Worm (Caenorhabditis elegans) whole organism, L4 larva: ENCODE data around the gene aagr-2.
A peak's percentile ranks its signal among the peaks of the same experiment; 100 is the strongest.

Experiments used
- Y105C5A.15 ChIP-seq: fragments of 200-800 bp; sonication (Bioruptor generic); IDR thresholded peaks from 2 replicates; pipeline ENCODE4 v1.3.6; 2022; ENCODE audit warnings: missing genetic modification characterization, missing compliant biosample characterization
- Y5F2A.4 ChIP-seq: fragments of 200-800 bp; sonication (Bioruptor generic); optimal IDR thresholded peaks from 2 replicates; lab custom pipeline; 2018; ENCODE audit warnings: mild to moderate bottlenecking, missing genetic modification characterization, missing compliant biosample characterization
- Y75B8A.6 ChIP-seq: fragments of 200-800 bp; sonication (Bioruptor generic); IDR thresholded peaks from 2 replicates; pipeline ENCODE4 v1.3.6; 2022; ENCODE audit warnings: missing genetic modification reagents, missing genetic modification characterization, missing compliant biosample characterization
- ZK337.2 ChIP-seq: fragments of 200-800 bp; sonication (Bioruptor generic); IDR thresholded peaks from 2 replicates; pipeline ENCODE4 v1.3.6; 2022; ENCODE audit warnings: missing genetic modification reagents, missing genetic modification characterization, missing compliant biosample characterization
- aha-1 ChIP-seq: fragments of 150-350 bp; peaks from one replicate; lab custom pipeline; 2014; ENCODE audit warnings: missing biosample characterization, missing genetic modification characterization
- ama-1 ChIP-seq: fragments of 150-350 bp; optimal IDR thresholded peaks from 2 replicates; lab custom pipeline; 2014; ENCODE audit warnings: inconsistent platforms, mixed read lengths
- ceh-20 ChIP-seq: fragments of 200-800 bp; sonication (Bioruptor generic); IDR thresholded peaks from 2 replicates; pipeline ENCODE4 v1.3.6; 2022; ENCODE audit warnings: missing genetic modification reagents, missing genetic modification characterization, missing compliant biosample characterization
- ceh-44 ChIP-seq: fragments of 200-800 bp; sonication (Bioruptor generic); IDR thresholded peaks from 2 replicates; pipeline ENCODE4 v1.3.6; 2022; ENCODE audit warnings: missing genetic modification reagents, missing genetic modification characterization, missing compliant biosample characterization
- ctbp-1 ChIP-seq: fragments of 200-800 bp; sonication (Bioruptor generic); IDR thresholded peaks from 2 replicates; pipeline ENCODE4 v1.3.6; 2022; ENCODE audit warnings: missing genetic modification reagents, missing genetic modification characterization, missing compliant biosample characterization
- dmd-6 ChIP-seq: fragments of 200-800 bp; sonication (Bioruptor generic); IDR thresholded peaks from 2 replicates; pipeline ENCODE4 v1.3.6; 2022; ENCODE audit warnings: missing genetic modification reagents, missing genetic modification characterization, missing compliant biosample characterization
- dmd-8 ChIP-seq: fragments of 200-800 bp; sonication (Bioruptor generic); IDR thresholded peaks from 2 replicates; pipeline ENCODE4 v1.3.6; 2022; ENCODE audit warnings: missing genetic modification characterization, missing compliant biosample characterization
- dmd-9 ChIP-seq: fragments of 200-800 bp; sonication (Bioruptor generic); IDR thresholded peaks from 2 replicates; pipeline ENCODE4 v1.3.6; 2022; ENCODE audit warnings: missing genetic modification reagents, missing genetic modification characterization, missing compliant biosample characterization
- dpl-1 ChIP-seq: fragments of 150-350 bp; optimal IDR thresholded peaks from 2 replicates; lab custom pipeline; 2014; ENCODE audit warnings: missing biosample characterization, missing genetic modification reagents, missing genetic modification characterization
- egl-43 ChIP-seq: fragments of 200-800 bp; sonication (Bioruptor generic); IDR thresholded peaks from 2 replicates; pipeline ENCODE4 v1.3.6; 2022; ENCODE audit warnings: missing genetic modification reagents, missing genetic modification characterization, missing compliant biosample characterization
- hif-1 ChIP-seq, 2 experiments: sonication (generic microtip); optimal IDR thresholded peaks; 2 replicates each; lab custom pipeline; 2016 to 2017; ENCODE audit warnings: missing compliant biosample characterization in 2 of 2, missing genetic modification characterization in 2 of 2, missing genetic modification reagents in 2 of 2, missing genotype in 2 of 2, mild to moderate bottlenecking in 1 of 2
- hlh-11 ChIP-seq: fragments of 200-800 bp; sonication (Bioruptor generic); optimal IDR thresholded peaks from 2 replicates; lab custom pipeline; 2018; ENCODE audit warnings: mild to moderate bottlenecking, missing genetic modification characterization, missing compliant biosample characterization
- hlh-30 ChIP-seq: sonication (generic microtip); optimal IDR thresholded peaks from 2 replicates; lab custom pipeline; 2017; ENCODE audit warnings: antibody characterized with exemption, mild to moderate bottlenecking, missing genetic modification characterization, missing compliant biosample characterization; ENCODE audit not compliant: insufficient read depth
- lin-1 ChIP-seq: fragments of 200-800 bp; sonication (Bioruptor generic); IDR thresholded peaks from 2 replicates; pipeline ENCODE4 v1.3.6; 2022; ENCODE audit warnings: missing genetic modification reagents, missing genetic modification characterization, missing compliant biosample characterization
- lin-13 ChIP-seq: fragments of 150-350 bp; optimal IDR thresholded peaks from 2 replicates; lab custom pipeline; 2014; ENCODE audit warnings: missing biosample characterization, missing genetic modification reagents, missing genetic modification characterization
- lin-15B ChIP-seq: fragments of 150-350 bp; sonication (generic microtip); optimal IDR thresholded peaks from 3 replicates; lab custom pipeline; 2014; ENCODE audit warnings: missing biosample characterization, missing genetic modification characterization
- lin-29 ChIP-seq: fragments of 200-800 bp; sonication (Bioruptor generic); IDR thresholded peaks from 2 replicates; pipeline ENCODE4 v1.3.6; 2022; ENCODE audit warnings: missing genetic modification reagents, missing genetic modification characterization, missing compliant biosample characterization
- lsy-2 ChIP-seq, 2 experiments: fragments of 150-350 bp in 1 of 2; sonication (generic microtip) in 1 of 2; optimal IDR thresholded peaks; 2 replicates each; lab custom pipeline; 2014 to 2017; ENCODE audit warnings: missing biosample characterization in 2 of 2, missing genetic modification characterization in 2 of 2
- madf-5 ChIP-seq, 2 experiments: fragments of 200-800 bp; sonication (Bioruptor generic); IDR thresholded peaks; 2 replicates each; pipeline ENCODE4 v1.3.6; 2022; ENCODE audit warnings: missing compliant biosample characterization in 2 of 2, missing genetic modification characterization in 2 of 2
- mdl-1 ChIP-seq, 2 experiments: fragments of 150-350 bp in 1 of 2; sonication (generic microtip) in 1 of 2; optimal IDR thresholded peaks; 2 replicates each; lab custom pipeline; 2014 to 2017; ENCODE audit warnings: missing biosample characterization in 2 of 2, missing genetic modification characterization in 2 of 2
- mep-1 ChIP-seq: fragments of 150-350 bp; sonication (generic microtip); optimal IDR thresholded peaks from 3 replicates; lab custom pipeline; 2014; ENCODE audit warnings: missing biosample characterization, missing genetic modification characterization
- mes-2 ChIP-seq: sonication (generic microtip); optimal IDR thresholded peaks from 2 replicates; lab custom pipeline; 2016; ENCODE audit warnings: missing genotype, mild to moderate bottlenecking, missing genetic modification characterization, missing compliant biosample characterization; ENCODE audit not compliant: poor library complexity, severe bottlenecking
- mxl-3 ChIP-seq: fragments of 200-800 bp; sonication (Bioruptor generic); optimal IDR thresholded peaks from 2 replicates; lab custom pipeline; 2018; ENCODE audit warnings: mild to moderate bottlenecking, missing genetic modification characterization, missing compliant biosample characterization
- nhr-10 ChIP-seq: fragments of 150-350 bp; optimal IDR thresholded peaks from 2 replicates; lab custom pipeline; 2014; ENCODE audit warnings: missing biosample characterization, missing genetic modification characterization
- nhr-111 ChIP-seq: fragments of 200-800 bp; sonication (Bioruptor generic); optimal IDR thresholded peaks from 2 replicates; lab custom pipeline; 2018; ENCODE audit warnings: mild to moderate bottlenecking, missing genetic modification characterization, missing compliant biosample characterization
- nhr-25 ChIP-seq: sonication (generic microtip); optimal IDR thresholded peaks from 2 replicates; lab custom pipeline; 2017; ENCODE audit warnings: missing genetic modification characterization, mild to moderate bottlenecking, missing compliant biosample characterization, antibody characterized with exemption, moderate library complexity, borderline replicate concordance; ENCODE audit not compliant: insufficient read depth
- nhr-28 ChIP-seq: fragments of 150-350 bp; optimal IDR thresholded peaks from 2 replicates; lab custom pipeline; 2014; ENCODE audit warnings: missing biosample characterization, missing genetic modification characterization
- pha-4 ChIP-seq, 2 experiments: fragments of 150-350 bp in 1 of 2; fragments of 200-800 bp in 1 of 2; sonication (Bioruptor generic) in 1 of 2; IDR thresholded peaks in 1 of 2; optimal IDR thresholded peaks in 1 of 2; 2 replicates each; pipeline versions ENCODE4 v1.3.6 to Lab custom; 2014 to 2022; ENCODE audit warnings: missing genetic modification characterization in 2 of 2, missing genetic modification reagents in 2 of 2, missing biosample characterization in 1 of 2, missing compliant biosample characterization in 1 of 2
- php-3 ChIP-seq: fragments of 200-800 bp; sonication (Bioruptor generic); IDR thresholded peaks from 2 replicates; pipeline ENCODE4 v1.3.6; 2022; ENCODE audit warnings: missing genetic modification reagents, missing genetic modification characterization, missing compliant biosample characterization
- rbr-2 ChIP-seq: sonication (generic microtip); optimal IDR thresholded peaks from 2 replicates; lab custom pipeline; 2016; ENCODE audit warnings: missing genotype, missing genetic modification characterization, missing compliant biosample characterization
- saeg-2 ChIP-seq: fragments of 200-800 bp; sonication (Bioruptor generic); IDR thresholded peaks from 2 replicates; pipeline ENCODE4 v1.3.6; 2022; ENCODE audit warnings: missing genetic modification reagents, missing genetic modification characterization, missing compliant biosample characterization
- snpc-1.2 ChIP-seq: fragments of 200-800 bp; sonication (Bioruptor generic); IDR thresholded peaks from 2 replicates; pipeline ENCODE4 v1.3.6; 2022; ENCODE audit warnings: missing genetic modification reagents, missing genetic modification characterization, missing compliant biosample characterization
- snpc-4 ChIP-seq: fragments of 150-350 bp; optimal IDR thresholded peaks from 2 replicates; lab custom pipeline; 2014; ENCODE audit warnings: missing biosample characterization, missing genetic modification characterization
- spr-1 ChIP-seq: sonication (generic microtip); optimal IDR thresholded peaks from 2 replicates; lab custom pipeline; 2016; ENCODE audit warnings: mild to moderate bottlenecking, missing genetic modification characterization, missing compliant biosample characterization
- unc-39 ChIP-seq: sonication (generic microtip); optimal IDR thresholded peaks from 2 replicates; lab custom pipeline; 2017; ENCODE audit warnings: missing biosample characterization, missing genetic modification characterization
- unc-62 ChIP-seq, 3 experiments: fragments of 150-350 bp in 1 of 3; sonication (generic microtip); optimal IDR thresholded peaks in 2 of 3; peaks in 1 of 3; 1 replicate in 1 of 3; 2 replicates in 2 of 3; lab custom pipeline; 2014 to 2017; ENCODE audit warnings: missing biosample characterization in 3 of 3, missing genetic modification characterization in 3 of 3, missing genetic modification reagents in 3 of 3, missing genotype in 1 of 3
- zfp-3 ChIP-seq: fragments of 200-800 bp; sonication (Bioruptor generic); conservative IDR thresholded peaks from 2 replicates; pipeline ENCODE4 v1.3.6; 2022; ENCODE audit warnings: missing genetic modification reagents, missing genetic modification characterization, missing compliant biosample characterization
- ztf-11 ChIP-seq: fragments of 150-350 bp; optimal IDR thresholded peaks from 2 replicates; lab custom pipeline; 2014; ENCODE audit warnings: missing biosample characterization, missing genetic modification characterization

The aagr-2 gene

ce11 chrII:4908160-4908559 is 16.9 kb downstream of the aagr-2 start:
- TF ChIP-seq aha-1 (tag; lab: Kevin White, UChicago) (peak; percentile 37), ztf-11 (no peak), egl-43 (GFP tag; lab: Robert Waterston, UW) (peak; percentile 29; the same call in 1 of the 2 replicates), mxl-3 (GFP tag; lab: Kevin White, UChicago) (peak; percentile 24), lin-15B (tag; lab: Kevin White, UChicago) (no peak), dmd-6 (GFP tag; lab: Robert Waterston, UW) (0 out of 2 replicates have a peak, but pooled peaks have one; percentile 13), saeg-2 (no peak), dmd-9 (GFP tag; lab: Robert Waterston, UW) (no peak), ceh-44 (GFP tag; lab: Robert Waterston, UW) (no peak), nhr-28 (tag; lab: Kevin White, UChicago) (peak; percentile 32), lin-29 (GFP tag; lab: Robert Waterston, UW) (no peak), spr-1 (no peak), mep-1 (tag; lab: Kevin White, UChicago) (no peak), hlh-30 (tag; lab: Kevin White, UChicago) (peak; percentile 68), ctbp-1 (0 out of 2 replicates have a peak, but pooled peaks have one; percentile 48), lsy-2 (tag; optimal IDR thresholded peaks at IDR 0.05; lab: Kevin White, UChicago) (peak in 1 of 2 experiments; percentile 16), ceh-20 (peak; percentile 14; the same call in 1 of the 2 replicates), hlh-11 (tag; lab: Kevin White, UChicago) (peak; percentile 59), snpc-4 (tag; lab: Kevin White, UChicago) (no peak), mdl-1 (tag; optimal IDR thresholded peaks at IDR 0.05; lab: Kevin White, UChicago) (peak in 1 of 2 experiments; percentile 22), mes-2 (tag; lab: Kevin White, UChicago) (peak; percentile 2), dpl-1 (GFP tag; lab: Kevin White, UChicago) (no peak), unc-62 (GFP tag; optimal IDR thresholded peaks at IDR 0.05 in 1 of 2; lab: Kevin White, UChicago) (peak in 1 of 2 experiments; percentile 70), unc-62 (tag; optimal IDR thresholded peaks at IDR 0.05; lab: Kevin White, UChicago) (no peak), lin-13 (no peak), ama-1 (lab: Kevin White, UChicago) (no peak), unc-39 (tag; lab: Kevin White, UChicago) (no peak)
- TF ChIP-seq, all 104 proteins: peak for 13

- TF ChIP-seq Y75B8A.6, result 0 out of 2 replicates have a peak, but pooled peaks have one; percentile 13
- no peak for TF ChIP-seq dmd-8 (GFP tag; lab: Robert Waterston, UW)
- TF ChIP-seq unc-62 (GFP tag; optimal IDR thresholded peaks at IDR 0.05 in 1 of 2; lab: Kevin White, UChicago), result no peak
- no peak for TF ChIP-seq unc-62 (tag; optimal IDR thresholded peaks at IDR 0.05; lab: Kevin White, UChicago)
- no peak for TF ChIP-seq hlh-30 (tag; lab: Kevin White, UChicago)
These were observed 19.2 kb downstream of the aagr-2 start for ce11 chrII:4905883-4906282.

DNA sequence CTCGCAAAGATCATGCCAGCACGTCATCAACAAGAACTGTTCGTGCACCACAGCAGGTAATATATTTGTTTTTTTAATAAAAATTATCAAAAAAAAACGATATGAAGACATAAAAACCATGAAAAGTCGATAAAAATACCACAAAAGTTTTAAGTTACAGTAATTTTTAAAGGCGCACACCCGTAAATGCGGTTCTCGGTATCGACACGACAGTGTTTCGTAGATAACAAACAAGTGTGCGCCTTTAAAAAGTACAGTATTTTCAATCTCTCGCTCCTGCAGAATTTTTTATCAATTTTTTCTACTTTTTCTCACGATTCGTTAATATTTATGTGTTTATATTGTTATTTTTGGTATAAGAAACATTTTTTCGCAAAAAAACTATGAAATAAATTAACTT is 19.7 kb downstream of the aagr-2 start:
- no peak for TF ChIP-seq nhr-25 (tag; lab: Kevin White, UChicago)
- 0 out of 2 replicates have a peak, but pooled peaks have one; percentile 36 for TF ChIP-seq snpc-1.2 (GFP tag; lab: Robert Waterston, UW)

ce11 chrII:4904778-4905177 is 20.3 kb downstream of the aagr-2 start, which contains the start of gene btbd-10:
Gene btbd-10, plus strand, starts transcription at chrII:4905008.
- TF ChIP-seq nhr-10 (tag; lab: Kevin White, UChicago) (no peak), mes-2 (tag; lab: Kevin White, UChicago) (no peak), lin-1 (GFP tag; lab: Robert Waterston, UW) (0 out of 2 replicates have a peak, but pooled peaks have one; percentile 14), ztf-11 (no peak), Y105C5A.15 (GFP tag; lab: Robert Waterston, UW) (no peak), saeg-2 (no peak), nhr-111 (GFP tag; lab: Kevin White, UChicago) (no peak), zfp-3 (GFP tag; lab: Robert Waterston, UW) (no peak), madf-5 (GFP tag; IDR thresholded peaks at IDR 0.05; lab: Robert Waterston, UW) (no peak), snpc-1.2 (GFP tag; lab: Robert Waterston, UW) (no peak), ZK337.2 (GFP tag; lab: Robert Waterston, UW) (no peak), pha-4 (GFP tag; IDR thresholded peaks at IDR 0.05; lab: Robert Waterston, UW) (no peak), pha-4 (tag; optimal IDR thresholded peaks at IDR 0.05; lab: Kevin White, UChicago) (no peak), ceh-20 (no peak), lsy-2 (tag; optimal IDR thresholded peaks at IDR 0.05; lab: Kevin White, UChicago) (no peak), egl-43 (GFP tag; lab: Robert Waterston, UW) (no peak), lin-15B (tag; lab: Kevin White, UChicago) (no peak), hif-1 (tag; optimal IDR thresholded peaks at IDR 0.05; lab: Kevin White, UChicago) (no peak), php-3 (GFP tag; lab: Robert Waterston, UW) (peak; percentile 81), rbr-2 (tag; lab: Kevin White, UChicago) (no peak), Y5F2A.4 (GFP tag; lab: Kevin White, UChicago) (no peak), hlh-11 (tag; lab: Kevin White, UChicago) (peak; percentile 5)
